Worm (Caenorhabditis elegans) whole organism, L1 larva: Measurements from ENCODE around the gene cec-1.

Experiments used
- C34B4.2 ChIP-seq: sonication (generic microtip); optimal IDR thresholded peaks from 2 replicates; lab custom pipeline; 2017; ENCODE audit warnings: mild to moderate bottlenecking, missing genetic modification characterization, missing compliant biosample characterization
- alr-1 ChIP-seq: fragments of 200-800 bp; sonication (Bioruptor generic); optimal IDR thresholded peaks from 2 replicates; lab custom pipeline; 2018; ENCODE audit warnings: borderline replicate concordance, mild to moderate bottlenecking, missing genetic modification characterization, missing compliant biosample characterization
- blmp-1 ChIP-seq: fragments of 150-350 bp; optimal IDR thresholded peaks from 2 replicates; lab custom pipeline; 2014; ENCODE audit warnings: missing biosample characterization, missing genetic modification characterization
- ceh-63 ChIP-seq: fragments of 200-800 bp; sonication (Bioruptor generic); optimal IDR thresholded peaks from 2 replicates; lab custom pipeline; 2018; ENCODE audit warnings: mild to moderate bottlenecking, missing genetic modification characterization, missing compliant biosample characterization
- ceh-8 ChIP-seq: fragments of 200-800 bp; sonication (Bioruptor generic); optimal IDR thresholded peaks from 2 replicates; lab custom pipeline; 2018; ENCODE audit warnings: mild to moderate bottlenecking, missing genetic modification characterization, moderate library complexity, missing compliant biosample characterization
- ceh-88 ChIP-seq: fragments of 200-800 bp; sonication (Bioruptor generic); IDR thresholded peaks from 2 replicates; pipeline ENCODE4 v1.3.6; 2022; ENCODE audit warnings: missing genetic modification characterization, missing compliant biosample characterization
- ceh-90 ChIP-seq: sonication (generic microtip); optimal IDR thresholded peaks from 2 replicates; lab custom pipeline; 2016; ENCODE audit warnings: missing genetic modification characterization, missing compliant biosample characterization
- dsc-1 ChIP-seq: sonication (generic microtip); optimal IDR thresholded peaks from 2 replicates; lab custom pipeline; 2016; ENCODE audit warnings: mild to moderate bottlenecking, missing genetic modification characterization, missing compliant biosample characterization
- efl-1 ChIP-seq, 4 experiments: fragments of 150-350 bp; optimal IDR thresholded peaks in 3 of 4; peaks in 1 of 4; 1 replicate in 1 of 4; 2 replicates in 3 of 4; lab custom pipeline; 2014; ENCODE audit warnings: missing biosample characterization in 2 of 4, missing genetic modification characterization in 2 of 4, missing genetic modification reagents in 2 of 4
- egl-13 ChIP-seq: sonication (generic microtip); optimal IDR thresholded peaks from 2 replicates; lab custom pipeline; 2016; ENCODE audit warnings: missing genotype, missing genetic modification reagents, missing genetic modification characterization, missing compliant biosample characterization
- egl-27 ChIP-seq, 2 experiments: fragments of 150-350 bp in 1 of 2; sonication (generic microtip); optimal IDR thresholded peaks; 3 replicates each; lab custom pipeline; 2017 to 2018; ENCODE audit warnings: missing biosample characterization in 2 of 2, missing genetic modification characterization in 2 of 2, missing genetic modification reagents in 2 of 2
- isw-1 ChIP-seq: fragments of 200-800 bp; sonication (Bioruptor generic); IDR thresholded peaks from 2 replicates; pipeline ENCODE4 v1.3.6; 2022; ENCODE audit warnings: missing genetic modification characterization, missing compliant biosample characterization
- lin-13 ChIP-seq: fragments of 150-350 bp; optimal IDR thresholded peaks from 2 replicates; lab custom pipeline; 2014; ENCODE audit warnings: missing biosample characterization, missing genetic modification reagents, missing genetic modification characterization
- lin-35 ChIP-seq, 2 experiments: fragments of 150-350 bp; optimal IDR thresholded peaks; 2 replicates each; lab custom pipeline; 2014; ENCODE audit warnings: missing biosample characterization in 2 of 2, missing genetic modification characterization in 2 of 2, missing genetic modification reagents in 2 of 2
- lsy-2 ChIP-seq, 2 experiments: fragments of 150-350 bp; optimal IDR thresholded peaks; 2 replicates each; lab custom pipeline; 2014; ENCODE audit warnings: missing biosample characterization in 2 of 2, missing genetic modification characterization in 2 of 2
- nhr-20 ChIP-seq: sonication (generic microtip); optimal IDR thresholded peaks from 2 replicates; lab custom pipeline; 2016; ENCODE audit warnings: mild to moderate bottlenecking, missing genetic modification characterization, missing compliant biosample characterization
- nhr-237 ChIP-seq: fragments of 150-350 bp; optimal IDR thresholded peaks from 2 replicates; lab custom pipeline; 2014; ENCODE audit warnings: missing biosample characterization, missing genetic modification characterization
- nhr-71 ChIP-seq: sonication (generic microtip); optimal IDR thresholded peaks from 2 replicates; lab custom pipeline; 2016; ENCODE audit warnings: mild to moderate bottlenecking, missing genetic modification characterization, moderate library complexity, missing compliant biosample characterization
- nhr-77 ChIP-seq: fragments of 150-350 bp; optimal IDR thresholded peaks from 2 replicates; lab custom pipeline; 2014; ENCODE audit warnings: missing biosample characterization, missing genetic modification characterization
- pag-3 ChIP-seq: sonication (generic microtip); optimal IDR thresholded peaks from 2 replicates; lab custom pipeline; 2017; ENCODE audit warnings: missing genetic modification characterization, mild to moderate bottlenecking, missing compliant biosample characterization, antibody characterized with exemption, borderline replicate concordance; ENCODE audit not compliant: insufficient read depth
- rnt-1 ChIP-seq: sonication (generic microtip); optimal IDR thresholded peaks from 2 replicates; lab custom pipeline; 2016; ENCODE audit warnings: mild to moderate bottlenecking, missing genetic modification characterization, moderate library complexity, missing compliant biosample characterization
- snu-23 ChIP-seq: sonication (generic microtip); optimal IDR thresholded peaks from 2 replicates; lab custom pipeline; 2016; ENCODE audit warnings: missing genetic modification characterization, missing compliant biosample characterization
- unc-62 ChIP-seq: fragments of 150-350 bp; optimal IDR thresholded peaks from 2 replicates; lab custom pipeline; 2014; ENCODE audit warnings: missing biosample characterization, missing genetic modification reagents, missing genetic modification characterization
- unc-86 ChIP-seq: sonication (generic microtip); optimal IDR thresholded peaks from 2 replicates; lab custom pipeline; 2016; ENCODE audit warnings: missing genetic modification characterization, missing compliant biosample characterization
- unc-98 ChIP-seq: fragments of 200-800 bp; sonication (Bioruptor generic); IDR thresholded peaks from 2 replicates; pipeline ENCODE4 v1.3.6; 2022; ENCODE audit warnings: missing genetic modification characterization, missing compliant biosample characterization
- xbp-1 ChIP-seq: sonication (generic microtip); optimal IDR thresholded peaks from 2 replicates; lab custom pipeline; 2016; ENCODE audit warnings: missing genetic modification characterization, missing compliant biosample characterization
- zip-4 ChIP-seq: fragments of 200-800 bp; sonication (Bioruptor generic); optimal IDR thresholded peaks from 2 replicates; lab custom pipeline; 2018; ENCODE audit warnings: mild to moderate bottlenecking, missing genetic modification characterization, moderate library complexity, missing compliant biosample characterization
- ztf-11 ChIP-seq, 2 experiments: sonication (generic microtip); optimal IDR thresholded peaks; 2 replicates each; lab custom pipeline; 2016 to 2017; ENCODE audit warnings: missing genetic modification characterization in 2 of 2, missing biosample characterization in 1 of 2, missing compliant biosample characterization in 1 of 2

The cec-1 gene

DNA sequence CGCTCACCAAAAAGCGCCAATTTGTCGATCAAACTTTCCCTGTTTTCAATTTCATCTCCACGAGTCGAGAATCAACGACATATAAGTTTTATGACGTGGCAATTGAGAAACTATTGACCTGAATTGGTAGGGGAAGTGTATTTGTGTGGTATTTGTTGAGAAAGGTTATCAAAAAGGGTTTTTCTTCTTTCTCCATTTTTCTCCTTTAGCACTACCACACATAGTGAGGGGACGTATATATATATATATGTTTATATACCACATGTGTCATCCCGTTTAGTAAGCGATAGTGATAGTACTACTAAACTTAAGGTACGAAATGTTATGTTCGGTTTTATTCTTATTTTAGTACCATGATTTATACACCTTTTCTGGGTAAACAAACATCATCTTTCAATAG is 31.5 kb downstream of the cec-1 start:
- TF ChIP-seq xbp-1 (tag; lab: Kevin White, UChicago) (no peak), efl-1 (optimal IDR thresholded peaks at IDR 0.05; lab: Kevin White, UChicago) (no peak), efl-1 (GFP tag; optimal IDR thresholded peaks at IDR 0.05 in 1 of 2; lab: Kevin White, UChicago) (peak in 1 of 2 experiments; percentile 51)

- TF ChIP-seq C34B4.2 (tag; lab: Kevin White, UChicago) (no peak), blmp-1 (tag; lab: Kevin White, UChicago) (peak; percentile 47), ceh-63 (GFP tag; lab: Kevin White, UChicago) (no peak), lin-35 (GFP tag; optimal IDR thresholded peaks at IDR 0.05; lab: Kevin White, UChicago) (no peak), lsy-2 (tag; optimal IDR thresholded peaks at IDR 0.05; lab: Kevin White, UChicago) (peak; percentile 49 to 84), rnt-1 (no peak), alr-1 (no peak), ceh-8 (GFP tag; lab: Kevin White, UChicago) (no peak), unc-86 (tag; lab: Kevin White, UChicago) (no peak), unc-62 (GFP tag; lab: Kevin White, UChicago) (no peak), ceh-90 (tag; lab: Kevin White, UChicago) (no peak), egl-27 (tag; optimal IDR thresholded peaks at IDR 0.05; lab: Kevin White, UChicago) (no peak)
Observed at ce11 chrIII:8461410-8461809, 35.3 kb downstream of the cec-1 start.

DNA sequence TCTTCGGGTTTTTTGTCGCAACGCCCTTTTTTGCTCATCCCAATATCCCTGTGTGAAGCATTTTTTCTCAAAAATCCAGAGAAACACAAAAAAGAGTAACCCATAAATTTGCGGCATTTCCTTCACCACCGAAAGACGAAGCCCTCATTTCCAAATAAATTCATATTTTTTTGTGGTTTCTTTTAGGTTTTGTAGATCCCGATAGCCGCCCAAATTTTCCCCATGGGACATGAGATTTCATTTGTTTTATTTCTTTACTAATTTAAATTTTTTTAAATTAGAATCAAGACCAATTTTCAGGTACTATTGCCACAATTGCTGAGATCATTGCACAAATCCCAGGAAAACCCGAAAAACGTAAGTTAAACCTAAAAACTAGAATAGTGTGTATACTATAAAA is 40.6 kb downstream of the cec-1 start, which contains the start of gene mig-39:
Gene mig-39, plus strand, starts transcription at position 301 of the 400 bp plus-strand sequence.
- TF ChIP-seq nhr-20 (tag; lab: Kevin White, UChicago) (no peak), pag-3 (tag; lab: Kevin White, UChicago) (no peak)

DNA sequence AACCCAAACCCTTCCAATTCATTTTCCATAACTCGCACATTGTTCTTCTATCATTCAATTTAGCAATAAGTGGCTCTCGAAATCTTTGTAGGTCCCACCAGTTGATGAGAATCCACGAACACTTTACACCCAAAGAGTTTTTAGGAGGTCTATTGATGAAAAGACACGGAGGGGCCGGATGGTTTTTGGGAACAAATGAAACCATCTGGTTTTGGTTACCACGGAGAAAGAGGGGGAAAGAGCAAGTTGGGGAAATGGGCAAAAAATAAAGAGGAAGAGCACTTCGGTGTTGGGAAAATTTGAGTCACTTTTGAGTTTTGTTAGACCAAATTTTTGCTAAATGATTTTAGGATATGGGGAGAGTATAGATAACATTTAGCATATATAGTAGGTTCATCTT is 41.4 kb downstream of the cec-1 start:
- TF ChIP-seq egl-13 (tag; lab: Kevin White, UChicago): no peak
- no peak for TF ChIP-seq ceh-63 (GFP tag; lab: Kevin White, UChicago)
- no peak for TF ChIP-seq efl-1 (optimal IDR thresholded peaks at IDR 0.05; lab: Kevin White, UChicago)
- TF ChIP-seq efl-1 (GFP tag; optimal IDR thresholded peaks at IDR 0.05 in 1 of 2; lab: Kevin White, UChicago): no peak
- peak; percentile 51 for TF ChIP-seq dsc-1 (tag; lab: Kevin White, UChicago)

DNA sequence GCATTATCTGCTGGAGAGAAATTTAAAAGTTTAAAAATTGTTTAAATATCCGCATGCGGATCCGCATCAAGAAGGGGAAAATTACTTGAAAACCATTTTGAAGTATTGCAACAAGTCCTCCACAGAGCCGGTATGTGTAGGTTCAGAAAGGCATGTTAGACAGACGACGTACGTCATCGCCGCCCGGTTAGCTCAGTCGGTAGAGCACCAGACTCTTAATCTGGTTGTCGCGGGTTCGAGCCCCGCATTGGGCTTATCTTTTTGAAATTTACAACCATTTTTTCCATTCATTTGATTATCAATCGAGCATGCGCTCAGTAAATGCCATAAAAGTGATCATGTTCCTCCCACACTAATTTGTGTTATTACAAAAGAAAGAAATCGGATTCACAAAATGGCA is 47.2 kb downstream of the cec-1 start:
- TF ChIP-seq alr-1 (no peak), snu-23 (GFP tag; lab: Kevin White, UChicago) (no peak), nhr-71 (tag; lab: Kevin White, UChicago) (no peak), lin-13 (GFP tag; lab: Kevin White, UChicago) (no peak), isw-1 (GFP tag; lab: Robert Waterston, UW) (no peak), zip-4 (GFP tag; lab: Kevin White, UChicago) (no peak), nhr-77 (no peak), ceh-88 (no peak), ztf-11 (tag; optimal IDR thresholded peaks at IDR 0.05; lab: Kevin White, UChicago) (no peak), nhr-237 (tag; lab: Kevin White, UChicago) (no peak), unc-98 (no peak)
- TF ChIP-seq, all 84 proteins: peak for 0
